Worm (Caenorhabditis elegans) whole organism, L3 larva: Measurements from ENCODE around the gene Y62H9A.10.

Source experiments
- R02D3.7 ChIP-seq: fragments of 150-350 bp; optimal IDR thresholded peaks from 2 replicates; lab custom pipeline; 2014; ENCODE audit warnings: missing biosample characterization, missing genetic modification characterization
- aly-2 ChIP-seq: fragments of 150-350 bp; optimal IDR thresholded peaks from 2 replicates; lab custom pipeline; 2014; ENCODE audit warnings: missing biosample characterization, missing genetic modification characterization
- ceh-16 ChIP-seq: sonication (generic microtip); optimal IDR thresholded peaks from 2 replicates; lab custom pipeline; 2017; ENCODE audit warnings: missing biosample characterization, missing genetic modification characterization
- ceh-28 ChIP-seq: fragments of 150-350 bp; optimal IDR thresholded peaks from 2 replicates; lab custom pipeline; 2014; ENCODE audit warnings: missing biosample characterization, missing genetic modification reagents, missing genetic modification characterization
- ceh-82 ChIP-seq: fragments of 150-350 bp; optimal IDR thresholded peaks from 2 replicates; lab custom pipeline; 2014; ENCODE audit warnings: missing biosample characterization, missing genetic modification characterization
- ceh-9 ChIP-seq: sonication (generic microtip); optimal IDR thresholded peaks from 2 replicates; lab custom pipeline; 2018; ENCODE audit warnings: missing biosample characterization, missing genetic modification characterization
- daf-12 ChIP-seq: fragments of 150-350 bp; optimal IDR thresholded peaks from 2 replicates; lab custom pipeline; 2014; ENCODE audit warnings: missing biosample characterization, missing genetic modification reagents, missing genetic modification characterization
- egl-5 ChIP-seq: fragments of 150-350 bp; optimal IDR thresholded peaks from 2 replicates; lab custom pipeline; 2017; ENCODE audit warnings: missing biosample characterization, missing genetic modification reagents, missing genetic modification characterization, inconsistent platforms
- elt-1 ChIP-seq: fragments of 150-350 bp; optimal IDR thresholded peaks from 2 replicates; lab custom pipeline; 2014; ENCODE audit warnings: missing biosample characterization, missing genetic modification characterization
- elt-3 ChIP-seq, 3 experiments: fragments of 150-350 bp in 1 of 3; sonication (generic microtip) in 2 of 3; optimal IDR thresholded peaks; 2 replicates in 2 of 3; 4 replicates in 1 of 3; lab custom pipeline; 2014 to 2017; ENCODE audit warnings: missing biosample characterization in 3 of 3, missing genetic modification characterization in 3 of 3
- fkh-2 ChIP-seq: fragments of 150-350 bp; optimal IDR thresholded peaks from 2 replicates; lab custom pipeline; 2014; ENCODE audit warnings: missing biosample characterization, missing genetic modification reagents, missing genetic modification characterization
- fos-1 ChIP-seq: fragments of 150-350 bp; optimal IDR thresholded peaks from 2 replicates; lab custom pipeline; 2014; ENCODE audit warnings: missing biosample characterization, missing genetic modification characterization
- hmg-11 ChIP-seq: sonication (generic microtip); optimal IDR thresholded peaks from 2 replicates; lab custom pipeline; 2016; ENCODE audit warnings: missing genetic modification characterization, missing compliant biosample characterization
- jun-1 ChIP-seq: fragments of 150-350 bp; optimal IDR thresholded peaks from 2 replicates; lab custom pipeline; 2014; ENCODE audit warnings: missing biosample characterization, missing genetic modification reagents, missing genetic modification characterization
- lin-15B ChIP-seq: fragments of 150-350 bp; optimal IDR thresholded peaks from 2 replicates; lab custom pipeline; 2014; ENCODE audit warnings: missing biosample characterization, missing genetic modification characterization
- lin-39 ChIP-seq: fragments of 150-350 bp; optimal IDR thresholded peaks from 2 replicates; lab custom pipeline; 2018; ENCODE audit warnings: missing biosample characterization, missing genetic modification reagents, missing genetic modification characterization
- lsy-12 ChIP-seq: sonication (generic microtip); optimal IDR thresholded peaks from 2 replicates; lab custom pipeline; 2016; ENCODE audit warnings: mild to moderate bottlenecking, missing genetic modification characterization, missing compliant biosample characterization
- mdl-1 ChIP-seq: fragments of 150-350 bp; optimal IDR thresholded peaks from 2 replicates; lab custom pipeline; 2014; ENCODE audit warnings: missing biosample characterization, missing genetic modification characterization
- nfya-1 ChIP-seq: sonication (generic microtip); optimal IDR thresholded peaks from 2 replicates; lab custom pipeline; 2017; ENCODE audit warnings: missing genetic modification characterization, mild to moderate bottlenecking, missing compliant biosample characterization, antibody characterized with exemption, moderate library complexity; ENCODE audit not compliant: insufficient read depth
- nhr-23 ChIP-seq: fragments of 150-350 bp; optimal IDR thresholded peaks from 2 replicates; lab custom pipeline; 2014; ENCODE audit warnings: missing biosample characterization, missing genetic modification reagents, missing genetic modification characterization
- nhr-237 ChIP-seq: fragments of 150-350 bp; optimal IDR thresholded peaks from 2 replicates; lab custom pipeline; 2014; ENCODE audit warnings: missing biosample characterization, missing genetic modification characterization
- nhr-25 ChIP-seq: sonication (generic microtip); optimal IDR thresholded peaks from 2 replicates; lab custom pipeline; 2017; ENCODE audit warnings: missing biosample characterization, missing genetic modification characterization
- nhr-43 ChIP-seq: sonication (generic microtip); optimal IDR thresholded peaks from 2 replicates; lab custom pipeline; 2016; ENCODE audit warnings: mild to moderate bottlenecking, missing genetic modification characterization, missing compliant biosample characterization; ENCODE audit not compliant: poor library complexity, severe bottlenecking
- nhr-67 ChIP-seq: fragments of 150-350 bp; optimal IDR thresholded peaks from 2 replicates; lab custom pipeline; 2014; ENCODE audit warnings: missing biosample characterization, missing genetic modification characterization
- nhr-76 ChIP-seq: fragments of 150-350 bp; sonication (generic microtip); optimal IDR thresholded peaks from 5 replicates; lab custom pipeline; 2014; ENCODE audit warnings: missing biosample characterization, missing genetic modification characterization
- nhr-77 ChIP-seq: fragments of 150-350 bp; optimal IDR thresholded peaks from 2 replicates; lab custom pipeline; 2014; ENCODE audit warnings: missing biosample characterization, missing genetic modification characterization
- pha-4 ChIP-seq: fragments of 150-350 bp; optimal IDR thresholded peaks from 2 replicates; lab custom pipeline; 2014; ENCODE audit warnings: missing biosample characterization, missing genetic modification reagents, missing genetic modification characterization
- pqm-1 ChIP-seq: fragments of 150-350 bp; optimal IDR thresholded peaks from 2 replicates; lab custom pipeline; 2017; ENCODE audit warnings: missing biosample characterization, missing genetic modification characterization, inconsistent platforms
- tbx-2 ChIP-seq: sonication (generic microtip); optimal IDR thresholded peaks from 2 replicates; lab custom pipeline; 2016; ENCODE audit warnings: mild to moderate bottlenecking, missing genetic modification characterization, missing compliant biosample characterization
- unc-39 ChIP-seq: sonication (generic microtip); optimal IDR thresholded peaks from 4 replicates; lab custom pipeline; 2017; ENCODE audit warnings: missing biosample characterization, missing genetic modification characterization
- unc-62 ChIP-seq: fragments of 150-350 bp; sonication (generic microtip); optimal IDR thresholded peaks from 4 replicates; lab custom pipeline; 2014; ENCODE audit warnings: missing biosample characterization, missing genetic modification reagents, missing genetic modification characterization
- zag-1 ChIP-seq: fragments of 150-350 bp; optimal IDR thresholded peaks from 2 replicates; lab custom pipeline; 2014; ENCODE audit warnings: missing biosample characterization, missing genetic modification characterization
- ztf-11 ChIP-seq: fragments of 150-350 bp; optimal IDR thresholded peaks from 2 replicates; lab custom pipeline; 2014; ENCODE audit warnings: missing biosample characterization, missing genetic modification characterization
- ztf-4 ChIP-seq: fragments of 150-350 bp; optimal IDR thresholded peaks from 2 replicates; lab custom pipeline; 2014; ENCODE audit warnings: missing biosample characterization, missing genetic modification characterization

Gene Y62H9A.10

ce11 chrX:11899031-11899430 is 3.5 kb downstream of the Y62H9A.10 start:
- TF ChIP-seq lin-39 (tag; lab: Kevin White, UChicago) (peak; percentile 54), hmg-11 (no peak), aly-2 (tag; lab: Kevin White, UChicago) (no peak), ceh-28 (peak; percentile 72), elt-3 (tag; optimal IDR thresholded peaks at IDR 0.05; lab: Kevin White, UChicago) (no peak)

ce11 chrX:11898040-11898439 is 4.5 kb downstream of the Y62H9A.10 start, which contains the start of gene Y62H9A.9:
Y62H9A.9 (minus strand) TSS chrX:11898140.
- TF ChIP-seq nhr-67 (tag; lab: Kevin White, UChicago) (no peak), nhr-237 (tag; lab: Kevin White, UChicago) (no peak), unc-39 (tag; lab: Kevin White, UChicago) (no peak), egl-5 (tag; lab: Kevin White, UChicago) (no peak), tbx-2 (no peak), zag-1 (tag; lab: Kevin White, UChicago) (no peak), pqm-1 (tag; lab: Kevin White, UChicago) (no peak), jun-1 (no peak), nhr-76 (tag; lab: Kevin White, UChicago) (no peak), ceh-16 (tag; lab: Kevin White, UChicago) (no peak), nhr-43 (no peak), elt-1 (tag; lab: Kevin White, UChicago) (no peak), lin-15B (tag; lab: Kevin White, UChicago) (no peak), pha-4 (tag; lab: Kevin White, UChicago) (no peak), fkh-2 (tag; lab: Kevin White, UChicago) (no peak), nhr-25 (no peak)

- TF ChIP-seq nhr-23 (tag; lab: Kevin White, UChicago): no peak
- no peak for TF ChIP-seq ceh-82
- TF ChIP-seq egl-5 (tag; lab: Kevin White, UChicago): no peak
- no peak for TF ChIP-seq jun-1
- TF ChIP-seq ceh-16 (tag; lab: Kevin White, UChicago): no peak
- no peak for TF ChIP-seq nhr-76 (tag; lab: Kevin White, UChicago)
- TF ChIP-seq elt-1 (tag; lab: Kevin White, UChicago): no peak
- no peak for TF ChIP-seq ceh-28
- no peak for TF ChIP-seq nhr-25
- TF ChIP-seq daf-12 (tag; lab: Kevin White, UChicago): no peak
- TF ChIP-seq, all 47 proteins: peak for 0
These were observed 5.9 kb downstream of the Y62H9A.10 start for ce11 chrX:11896708-11897107.

- TF ChIP-seq egl-5 (tag; lab: Kevin White, UChicago) (no peak), ztf-11 (tag; lab: Kevin White, UChicago) (no peak), R02D3.7 (no peak)
- TF ChIP-seq, all 47 proteins: peak for 0
These were observed 10.2 kb downstream of the Y62H9A.10 start, which contains the start of gene Y62H9A.8 for ce11 chrX:11892328-11892727. Y62H9A.8 (minus strand) TSS chrX:11892428.

ce11 chrX:11885577-11885976 is 17.0 kb downstream of the Y62H9A.10 start, which contains the start of gene Y62H9A.7:
Y62H9A.7 (minus strand) TSS chrX:11885677.
- TF ChIP-seq nhr-77 (tag; lab: Kevin White, UChicago) (no peak), ceh-16 (tag; lab: Kevin White, UChicago) (no peak), nhr-67 (tag; lab: Kevin White, UChicago) (no peak), egl-5 (tag; lab: Kevin White, UChicago) (no peak), R02D3.7 (no peak), lin-39 (tag; lab: Kevin White, UChicago) (no peak), jun-1 (no peak), ztf-11 (tag; lab: Kevin White, UChicago) (no peak), fkh-2 (tag; lab: Kevin White, UChicago) (no peak), ztf-4 (tag; lab: Kevin White, UChicago) (no peak), nfya-1 (tag; lab: Kevin White, UChicago) (no peak), unc-39 (tag; lab: Kevin White, UChicago) (no peak), aly-2 (tag; lab: Kevin White, UChicago) (no peak), elt-1 (tag; lab: Kevin White, UChicago) (no peak), mdl-1 (tag; lab: Kevin White, UChicago) (no peak), fos-1 (no peak), pqm-1 (tag; lab: Kevin White, UChicago) (no peak), ceh-9 (tag; lab: Kevin White, UChicago) (no peak), lsy-12 (tag; lab: Kevin White, UChicago) (no peak), unc-62 (no peak)
